Fruit fly (Drosophila melanogaster): Measurements from ENCODE around the gene Ptp4E.

Gene Ptp4E

DNA sequence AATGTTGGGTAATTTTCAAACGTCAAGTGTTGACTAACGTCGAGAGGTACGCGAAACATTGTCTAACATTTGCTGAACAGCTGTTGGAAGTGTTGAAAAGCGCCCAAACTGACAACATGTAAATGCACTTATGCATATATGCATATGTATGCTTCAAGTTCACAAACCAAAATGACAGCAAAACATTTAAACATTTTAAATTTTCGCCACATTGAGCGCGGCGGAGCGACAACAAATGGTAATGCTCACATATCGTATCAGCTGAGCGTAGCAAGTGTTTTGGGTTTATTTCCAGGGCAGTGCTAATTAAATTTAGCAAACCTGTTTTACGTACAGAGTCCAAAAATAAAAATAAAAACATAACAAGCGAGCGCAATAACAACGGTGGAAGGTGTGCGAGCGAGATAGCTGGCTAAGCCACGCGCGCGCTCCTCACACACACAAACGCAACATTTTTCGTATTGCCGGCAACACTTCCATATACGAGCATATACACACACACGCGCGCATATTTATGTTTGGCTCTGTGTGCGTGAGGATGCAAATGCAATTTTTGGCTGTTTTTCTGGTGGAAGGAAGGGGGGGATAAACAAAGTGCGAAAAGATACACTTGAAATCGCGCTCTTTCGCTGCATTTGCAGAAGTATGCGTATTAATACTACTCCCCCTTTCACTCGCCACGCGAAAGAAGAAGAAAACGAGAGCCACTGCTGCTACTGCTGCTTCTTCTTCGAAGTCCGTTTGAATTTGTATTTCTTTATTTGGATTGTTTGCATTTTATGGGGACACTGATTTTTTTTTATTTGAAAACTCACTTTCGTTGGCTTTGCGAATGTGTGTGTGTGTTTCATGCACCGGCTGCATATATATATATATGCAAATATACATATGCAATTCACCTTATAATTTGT is 8.6 kb upstream of the Ptp4E start (continued):
- TF ChIP-seq Sox102F (GFP tag; optimal IDR thresholded peaks at IDR 0.05) = peak; percentile 59
- TF ChIP-seq Blimp-1 (GFP tag; optimal IDR thresholded peaks at IDR 0.05) = peak; percentile 69
- TF ChIP-seq Eip93F (GFP tag; optimal IDR thresholded peaks at IDR 0.05) = no peak
- no peak for TF ChIP-seq dac (GFP tag; optimal IDR thresholded peaks at IDR 0.05)
- peak; percentile 16 for TF ChIP-seq Lpt (GFP tag; optimal IDR thresholded peaks at IDR 0.05)
- no peak for TF ChIP-seq fkh (GFP tag; optimal IDR thresholded peaks at IDR 0.05)
- TF ChIP-seq Ets96B (tag; optimal IDR thresholded peaks at IDR 0.05) = no peak
- no peak for TF ChIP-seq fd85E (GFP tag; optimal IDR thresholded peaks at IDR 0.05)
- TF ChIP-seq Eip78C (GFP tag) = peak; percentile 78
- peak; percentile 5 for TF ChIP-seq CG6276 (GFP tag; optimal IDR thresholded peaks at IDR 0.05)
- TF ChIP-seq Hr38 (GFP tag; optimal IDR thresholded peaks at IDR 0.05) = no peak
- TF ChIP-seq CG3919 (GFP tag; optimal IDR thresholded peaks at IDR 0.05) = peak; percentile 44
- peak; percentile 77 for TF ChIP-seq svp (GFP tag)
- TF ChIP-seq OdsH (GFP tag; optimal IDR thresholded peaks at IDR 0.05) = no peak
- no peak for TF ChIP-seq CG11902 (GFP tag; optimal IDR thresholded peaks at IDR 0.05)
- peak; percentile 2 for TF ChIP-seq CG8319 (GFP tag; optimal IDR thresholded peaks at IDR 0.05)
- TF ChIP-seq CG34406 (GFP tag; optimal IDR thresholded peaks at IDR 0.05) = peak; percentile 15
- TF ChIP-seq pdm3 (GFP tag; optimal IDR thresholded peaks at IDR 0.05) = peak; percentile 59
- no peak for TF ChIP-seq CG11762 (GFP tag; optimal IDR thresholded peaks at IDR 0.05; ENCODE audit: insufficient read depth)
- peak; percentile 50 for TF ChIP-seq Smox (GFP tag; optimal IDR thresholded peaks at IDR 0.05)
- no peak for TF ChIP-seq CG4318 (GFP tag; optimal IDR thresholded peaks at IDR 0.05)
- TF ChIP-seq achi (GFP tag; optimal IDR thresholded peaks at IDR 0.05) = peak; percentile 60
- TF ChIP-seq CG15336 (GFP tag; IDR thresholded peaks at IDR 0.05) = no peak
- TF ChIP-seq CG6854 (GFP tag; optimal IDR thresholded peaks at IDR 0.05) = no peak
- TF ChIP-seq Eip75B (GFP tag; optimal IDR thresholded peaks at IDR 0.05) = peak; percentile 24
- TF ChIP-seq CG8119 (GFP tag; IDR thresholded peaks at IDR 0.05) = no peak
- TF ChIP-seq Sox14 (GFP tag; optimal IDR thresholded peaks at IDR 0.05) = peak; percentile 52
- peak; percentile 56 for TF ChIP-seq lz (GFP tag; optimal IDR thresholded peaks at IDR 0.05)
- TF ChIP-seq topi (GFP tag; optimal IDR thresholded peaks at IDR 0.05) = peak; percentile 57
- no peak for TF ChIP-seq eg (GFP tag; IDR thresholded peaks at IDR 0.05)
- TF ChIP-seq CG6808 (GFP tag; optimal IDR thresholded peaks at IDR 0.05) = peak; percentile 24

DNA sequence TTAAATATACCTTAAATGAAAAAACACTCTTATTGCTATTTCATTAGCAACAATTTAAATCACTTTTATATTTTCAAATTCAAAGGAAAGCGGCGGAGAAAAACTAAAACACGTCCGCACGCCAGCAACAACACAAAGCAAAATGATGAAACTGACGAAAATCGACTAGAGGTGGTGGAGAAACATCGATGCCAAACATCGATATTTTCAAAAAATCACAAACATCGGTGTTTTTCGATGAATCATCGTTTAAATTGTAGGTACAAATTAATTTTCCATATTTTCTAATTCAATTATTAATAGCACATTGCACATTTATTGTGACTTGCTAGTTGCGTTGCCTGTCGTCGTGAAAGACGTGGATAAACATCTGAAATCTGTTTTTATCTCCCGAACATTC is 7.9 kb upstream of the Ptp4E start:
- TF ChIP-seq Eip78C (GFP tag) (peak; percentile 61), Lpt (GFP tag; optimal IDR thresholded peaks at IDR 0.05) (no peak), CG34406 (GFP tag; optimal IDR thresholded peaks at IDR 0.05) (no peak), fd85E (GFP tag; optimal IDR thresholded peaks at IDR 0.05) (no peak), CG11762 (GFP tag; optimal IDR thresholded peaks at IDR 0.05; ENCODE audit: insufficient read depth) (no peak), CG6163 (GFP tag; IDR thresholded peaks at IDR 0.05) (no peak), Eip93F (GFP tag; optimal IDR thresholded peaks at IDR 0.05) (peak; percentile 14)

DNA sequence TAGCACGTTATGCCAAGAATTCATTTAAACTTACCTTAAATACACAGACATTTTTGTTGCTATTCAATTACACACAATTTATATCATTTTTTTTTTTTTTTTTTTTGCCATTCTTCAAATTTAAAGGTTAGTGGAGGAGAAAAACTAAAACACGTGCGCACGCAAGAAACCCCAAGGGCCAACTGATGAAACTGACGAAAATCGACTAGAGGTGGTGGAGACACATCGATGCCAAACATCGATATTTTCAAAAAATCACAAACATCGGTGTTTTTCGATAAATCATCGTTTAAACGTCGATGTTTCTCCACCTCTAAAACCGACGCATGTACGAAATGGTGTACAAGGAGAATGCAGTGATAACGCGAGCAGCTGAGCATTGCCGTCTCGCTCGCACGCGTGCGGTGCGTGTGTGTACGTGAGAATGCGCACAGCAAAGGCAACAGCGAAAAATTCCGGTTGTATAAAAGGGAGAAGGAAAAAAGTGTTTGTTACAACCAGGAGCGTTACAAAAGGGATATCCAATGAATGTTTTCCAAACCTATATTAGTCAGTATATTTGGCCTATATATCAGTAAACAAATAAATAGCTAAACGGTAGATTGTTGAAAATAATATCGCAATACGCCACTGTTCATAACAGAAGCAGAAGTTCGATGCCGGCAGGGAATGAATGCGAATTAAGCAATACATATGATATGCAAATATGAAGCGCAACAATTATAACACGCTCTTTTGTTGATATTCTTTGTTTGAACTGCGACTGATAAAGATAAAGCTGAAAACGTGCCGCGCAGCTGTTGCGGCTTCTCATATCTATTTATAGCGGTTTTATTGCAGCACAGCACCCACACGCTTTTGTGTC is 2.7 kb upstream of the Ptp4E start:
- TF ChIP-seq CG3032 (tag; optimal IDR thresholded peaks at IDR 0.05) = peak; percentile 35
- no peak for TF ChIP-seq CG6163 (GFP tag; IDR thresholded peaks at IDR 0.05)
- no peak for TF ChIP-seq CG6276 (GFP tag; optimal IDR thresholded peaks at IDR 0.05)
- TF ChIP-seq esn (GFP tag; optimal IDR thresholded peaks at IDR 0.05) = peak; percentile 65
- peak; percentile 45 for TF ChIP-seq achi (GFP tag; optimal IDR thresholded peaks at IDR 0.05)
- TF ChIP-seq CG32006 (GFP tag; optimal IDR thresholded peaks at IDR 0.05) = peak; percentile 23
- TF ChIP-seq CG6808 (GFP tag; optimal IDR thresholded peaks at IDR 0.05) = peak; percentile 27
- TF ChIP-seq Lpt (GFP tag; optimal IDR thresholded peaks at IDR 0.05) = no peak
- TF ChIP-seq topi (GFP tag; optimal IDR thresholded peaks at IDR 0.05) = peak; percentile 56
- peak; percentile 35 for TF ChIP-seq pdm3 (GFP tag; optimal IDR thresholded peaks at IDR 0.05)
- TF ChIP-seq CG11294 (GFP tag; IDR thresholded peaks at IDR 0.05) = no peak
- TF ChIP-seq fkh (GFP tag; optimal IDR thresholded peaks at IDR 0.05) = peak; percentile 58
- peak; percentile 43 for TF ChIP-seq cyc (GFP tag; optimal IDR thresholded peaks at IDR 0.05)
- peak; percentile 60 for TF ChIP-seq Smox (GFP tag; optimal IDR thresholded peaks at IDR 0.05)
- TF ChIP-seq Ets96B (tag; optimal IDR thresholded peaks at IDR 0.05) = peak; percentile 52
- peak; percentile 61 for TF ChIP-seq Met (GFP tag; optimal IDR thresholded peaks at IDR 0.05)
- TF ChIP-seq Sox14 (GFP tag; optimal IDR thresholded peaks at IDR 0.05) = peak; percentile 53
- no peak for TF ChIP-seq spab (GFP tag; optimal IDR thresholded peaks at IDR 0.05)
- TF ChIP-seq Sox102F (GFP tag; optimal IDR thresholded peaks at IDR 0.05) = peak; percentile 64
- peak; percentile 49 for TF ChIP-seq CG3919 (GFP tag; optimal IDR thresholded peaks at IDR 0.05)
- TF ChIP-seq lz (GFP tag; optimal IDR thresholded peaks at IDR 0.05) = peak; percentile 52
- TF ChIP-seq dac (GFP tag; optimal IDR thresholded peaks at IDR 0.05) = peak; percentile 1
- TF ChIP-seq vri (GFP tag; optimal IDR thresholded peaks at IDR 0.05) = peak; percentile 82
- peak; percentile 2 for TF ChIP-seq Eip93F (GFP tag; optimal IDR thresholded peaks at IDR 0.05)
- no peak for TF ChIP-seq Hr38 (GFP tag; optimal IDR thresholded peaks at IDR 0.05)
- TF ChIP-seq svp (GFP tag) = peak; percentile 61
- peak; percentile 46 for TF ChIP-seq CG31627 (GFP tag; optimal IDR thresholded peaks at IDR 0.05)
- TF ChIP-seq CG11902 (GFP tag; optimal IDR thresholded peaks at IDR 0.05) = no peak
